Worm (Caenorhabditis elegans): ENCODE data around the gene srx-41.

DNA sequence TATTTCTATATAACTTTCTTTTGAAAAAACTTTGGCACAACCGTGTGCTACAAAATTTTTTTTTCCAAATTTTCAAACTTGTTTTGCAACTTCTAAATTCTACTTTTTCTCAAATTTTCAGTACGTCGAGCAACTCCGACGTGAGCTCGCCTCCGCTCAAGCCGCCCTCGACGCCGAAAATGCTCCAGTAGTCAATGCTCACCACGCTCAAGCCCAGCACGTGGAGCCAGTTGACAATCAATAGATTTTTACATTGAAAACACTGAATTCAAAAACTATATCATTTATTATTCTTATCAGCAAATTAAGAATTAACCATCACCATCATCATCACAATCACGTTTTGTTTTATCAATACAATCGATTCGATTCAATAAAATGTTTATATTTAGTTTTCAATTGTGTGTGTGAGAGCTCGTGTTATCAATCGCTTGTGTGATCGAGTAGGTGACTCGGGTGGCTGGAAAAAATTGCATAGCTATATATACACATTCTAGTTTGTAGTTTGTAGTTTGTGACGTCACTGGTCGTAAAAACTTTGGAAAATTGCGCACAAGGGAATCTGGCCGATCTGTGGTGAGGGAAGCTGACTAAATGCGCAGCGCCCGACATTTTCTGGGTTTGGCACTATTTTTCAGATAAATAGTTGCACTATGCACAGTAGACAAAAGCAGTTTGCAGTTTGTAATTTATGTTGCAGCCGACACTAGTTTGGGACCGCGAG is 2.5 kb downstream of the srx-41 start:
- TF ChIP-seq C06A6.2 (GFP tag; conservative IDR thresholded peaks at IDR 0.05), result no peak
- no peak for TF ChIP-seq snpc-4 (GFP tag; optimal IDR thresholded peaks at IDR 0.05)
- peak in 3 of 4 experiments; percentile 55 to 75 (median 64) for TF ChIP-seq snpc-4 (tag; optimal IDR thresholded peaks at IDR 0.05)
- no peak for TF ChIP-seq ztf-3 (GFP tag; optimal IDR thresholded peaks at IDR 0.05)
- TF ChIP-seq ama-1 (optimal IDR thresholded peaks at IDR 0.05), result no peak
- no peak for TF ChIP-seq ama-1 (GFP tag; optimal IDR thresholded peaks at IDR 0.05)
- TF ChIP-seq F57C9.4 (tag; optimal IDR thresholded peaks at IDR 0.05), result no peak
- TF ChIP-seq pha-4 (tag; optimal IDR thresholded peaks at IDR 0.05), result no peak
- TF ChIP-seq zfh-2 (GFP tag; conservative IDR thresholded peaks at IDR 0.05), result no peak
- TF ChIP-seq hrde-1 (tag; optimal IDR thresholded peaks at IDR 0.05; ENCODE audit: borderline replicate concordance), result no peak
- no peak for TF ChIP-seq D2030.7 (GFP tag; IDR thresholded peaks at IDR 0.05)
- no peak for TF ChIP-seq lin-26 (GFP tag; IDR thresholded peaks at IDR 0.05)
- no peak for TF ChIP-seq cebp-1 (GFP tag; IDR thresholded peaks at IDR 0.05)
- TF ChIP-seq cebp-1 (tag; optimal IDR thresholded peaks at IDR 0.05), result peak; percentile 54
- no peak for TF ChIP-seq hlh-26 (GFP tag; conservative IDR thresholded peaks at IDR 0.05)

Data from whole organism, young adult.